Worm (Caenorhabditis elegans) whole organism, young adult: ENCODE results near the gene ncl-1.

Source experiments
- B0035.1 ChIP-seq: sonication (generic microtip); optimal IDR thresholded peaks from 2 replicates; lab custom pipeline; 2016; ENCODE audit warnings: missing genetic modification characterization, mild to moderate bottlenecking, missing compliant biosample characterization, missing genotype, missing genetic modification reagents
- F23B12.7 ChIP-seq: sonication (generic microtip); optimal IDR thresholded peaks from 2 replicates; lab custom pipeline; 2017; ENCODE audit warnings: missing genetic modification characterization, mild to moderate bottlenecking, missing compliant biosample characterization, antibody characterized with exemption, moderate library complexity; ENCODE audit not compliant: insufficient read depth
- F52B5.7 ChIP-seq: sonication (generic microtip); optimal IDR thresholded peaks from 2 replicates; lab custom pipeline; 2016; ENCODE audit warnings: mild to moderate bottlenecking, missing genetic modification characterization, missing compliant biosample characterization
- ama-1 ChIP-seq, 3 experiments: fragments of 150-350 bp in 1 of 3; sonication (generic microtip) in 2 of 3; optimal IDR thresholded peaks; 2 replicates each; lab custom pipeline; 2014 to 2018; ENCODE audit warnings: missing biosample characterization in 2 of 3, missing genetic modification characterization in 2 of 3, missing genetic modification reagents in 2 of 3
- ceh-91 ChIP-seq: fragments of 200-800 bp; sonication (Bioruptor generic); IDR thresholded peaks from 2 replicates; pipeline ENCODE4 v1.3.6; 2022; ENCODE audit warnings: missing genetic modification reagents, missing genetic modification characterization, missing compliant biosample characterization
- him-1 ChIP-seq: sonication (generic microtip); optimal IDR thresholded peaks from 2 replicates; lab custom pipeline; 2016; ENCODE audit warnings: missing genotype, missing genetic modification reagents, missing genetic modification characterization, missing compliant biosample characterization
- lag-1 ChIP-seq: fragments of 200-800 bp; sonication (Bioruptor generic); IDR thresholded peaks from 2 replicates; pipeline ENCODE4 v1.3.6; 2022; ENCODE audit warnings: missing genetic modification reagents, missing genetic modification characterization, missing compliant biosample characterization
- let-526 ChIP-seq: fragments of 200-800 bp; sonication (Bioruptor generic); IDR thresholded peaks from 2 replicates; pipeline ENCODE4 v1.3.6; 2022; ENCODE audit warnings: missing genetic modification reagents, missing genetic modification characterization, missing compliant biosample characterization
- lsl-1 ChIP-seq: fragments of 200-800 bp; sonication (Bioruptor generic); optimal IDR thresholded peaks from 2 replicates; lab custom pipeline; 2018; ENCODE audit warnings: mild to moderate bottlenecking, missing genetic modification characterization, moderate library complexity, missing compliant biosample characterization
- mcd-1 ChIP-seq: fragments of 200-800 bp; sonication (Bioruptor generic); IDR thresholded peaks from 2 replicates; pipeline ENCODE4 v1.3.6; 2022; ENCODE audit warnings: missing genetic modification reagents, missing genetic modification characterization, missing compliant biosample characterization
- rcor-1 ChIP-seq: fragments of 200-800 bp; sonication (Bioruptor generic); IDR thresholded peaks from 2 replicates; pipeline ENCODE4 v1.3.6; 2022; ENCODE audit warnings: missing genetic modification reagents, missing genetic modification characterization, missing compliant biosample characterization
- snpc-4 ChIP-seq, 5 experiments: fragments of 150-350 bp in 1 of 5; sonication (generic microtip) in 4 of 5; optimal IDR thresholded peaks; 2 replicates each; lab custom pipeline; 2014 to 2018; ENCODE audit warnings: missing genetic modification characterization in 5 of 5, missing biosample characterization in 3 of 5, antibody characterized with exemption in 2 of 5, mild to moderate bottlenecking in 2 of 5, missing compliant biosample characterization in 2 of 5, missing genotype in 2 of 5, moderate library complexity in 2 of 5, missing genetic modification reagents in 1 of 5
- unc-62 ChIP-seq: fragments of 150-350 bp; optimal IDR thresholded peaks from 2 replicates; lab custom pipeline; 2014; ENCODE audit warnings: missing biosample characterization, missing genetic modification reagents, missing genetic modification characterization
- ztf-28 ChIP-seq: fragments of 200-800 bp; sonication (Bioruptor generic); IDR thresholded peaks from 2 replicates; pipeline ENCODE4 v1.3.6; 2022; ENCODE audit warnings: missing genetic modification reagents, missing genetic modification characterization, missing compliant biosample characterization

- TF ChIP-seq ama-1 (optimal IDR thresholded peaks at IDR 0.05; lab: Kevin White, UChicago) (no peak), ama-1 (GFP tag; optimal IDR thresholded peaks at IDR 0.05; lab: Kevin White, UChicago) (peak in 1 of 2 experiments; percentile 33), B0035.1 (tag; lab: Kevin White, UChicago) (no peak), F52B5.7 (tag; lab: Kevin White, UChicago) (no peak), mcd-1 (GFP tag; lab: Robert Waterston, UW) (no peak), rcor-1 (GFP tag; lab: Robert Waterston, UW) (no peak), lag-1 (GFP tag; lab: Robert Waterston, UW) (no peak), lsl-1 (GFP tag; lab: Kevin White, UChicago) (no peak), let-526 (no peak), him-1 (tag; lab: Kevin White, UChicago) (no peak), unc-62 (no peak), ceh-91 (GFP tag; lab: Robert Waterston, UW) (no peak), F23B12.7 (tag; lab: Kevin White, UChicago) (no peak), ztf-28 (GFP tag; lab: Robert Waterston, UW) (no peak), snpc-4 (GFP tag; optimal IDR thresholded peaks at IDR 0.05; lab: Kevin White, UChicago) (no peak), snpc-4 (tag; optimal IDR thresholded peaks at IDR 0.05; lab: Kevin White, UChicago) (no peak)
Observed at ce11 chrIII:7725483-7726250, 6.1 kb downstream of the ncl-1 start.
